Worm (Caenorhabditis elegans): ENCODE measurements around the gene math-13.

DNA sequence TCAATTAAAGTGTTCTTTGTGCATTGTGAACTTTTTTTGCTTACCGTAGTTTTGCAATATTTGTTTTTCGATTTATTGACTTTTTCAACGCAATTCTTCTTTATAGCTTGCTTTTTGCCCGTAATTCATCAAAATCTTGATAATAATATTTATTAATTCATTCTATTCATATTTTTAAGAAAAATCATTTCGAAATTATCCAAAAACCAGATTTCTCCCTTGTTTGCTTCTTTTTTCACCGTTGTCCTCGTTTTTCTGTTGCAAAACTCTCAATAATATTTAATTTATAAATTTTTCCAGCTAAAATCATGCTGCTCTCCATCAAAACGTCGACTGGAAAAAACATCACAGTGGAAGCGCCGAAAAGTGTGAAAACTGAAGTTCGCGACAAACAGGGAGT lies 48.7 kb downstream of the math-13 start, which contains the start of gene F52C6.3:
- no peak for TF ChIP-seq lin-13 (tag; optimal IDR thresholded peaks at IDR 0.05)
- no peak for TF ChIP-seq ham-2 (GFP tag; optimal IDR thresholded peaks at IDR 0.05)
- no peak for TF ChIP-seq nhr-237 (tag; optimal IDR thresholded peaks at IDR 0.05)
- no peak for TF ChIP-seq snpc-4 (tag; optimal IDR thresholded peaks at IDR 0.05)
- TF ChIP-seq ces-1 (GFP tag; optimal IDR thresholded peaks at IDR 0.05) = no peak
- no peak for TF ChIP-seq pha-4 (tag; optimal IDR thresholded peaks at IDR 0.05)
- no peak for TF ChIP-seq nhr-76 (tag; optimal IDR thresholded peaks at IDR 0.05)
- no peak for TF ChIP-seq unc-39 (tag; optimal IDR thresholded peaks at IDR 0.05)
- TF ChIP-seq sem-2 (GFP tag; optimal IDR thresholded peaks at IDR 0.05) = no peak
- TF ChIP-seq mep-1 (tag; optimal IDR thresholded peaks at IDR 0.05) = no peak

Measured in whole organism, mixed stage, embryonic.